Fruit fly (Drosophila melanogaster) whole organism, embryonic: ENCODE data around the gene Nepl20.
A peak's percentile ranks its signal among the peaks of the same experiment; 100 is the strongest.

Experiments used
- Abd-B ChIP-seq: fragments of 200-800 bp; sonication (Bioruptor generic); optimal IDR thresholded peaks from 2 replicates; lab custom pipeline; 2018; ENCODE audit warnings: missing biosample characterization, mild to moderate bottlenecking, missing genetic modification characterization, moderate library complexity
- CG10267 ChIP-seq: fragments of 200-800 bp; sonication (Bioruptor generic); optimal IDR thresholded peaks from 2 replicates; lab custom pipeline; 2018; ENCODE audit warnings: missing biosample characterization, mild to moderate bottlenecking, missing genetic modification characterization, moderate library complexity
- CG10654 ChIP-seq: fragments of 200-800 bp; sonication (Bioruptor generic); optimal IDR thresholded peaks from 2 replicates; lab custom pipeline; 2016; ENCODE audit warnings: missing biosample characterization, missing genetic modification characterization
- CG11695 ChIP-seq: fragments of 200-800 bp; sonication (Bioruptor generic); IDR thresholded peaks from 3 replicates; pipeline ENCODE4 v1.3.6; 2022; ENCODE audit warnings: missing biosample characterization, missing genetic modification characterization
- CG12299 ChIP-seq: fragments of 200-800 bp; sonication (Bioruptor generic); optimal IDR thresholded peaks from 2 replicates; lab custom pipeline; 2018; ENCODE audit warnings: missing biosample characterization, mild to moderate bottlenecking, missing genetic modification characterization
- CG1233 ChIP-seq: fragments of 200-800 bp; sonication (Bioruptor generic); optimal IDR thresholded peaks from 4 replicates; lab custom pipeline; 2018; ENCODE audit warnings: missing biosample characterization, mild to moderate bottlenecking, missing genetic modification characterization
- CG13624 ChIP-seq: fragments of 200-800 bp; sonication (Bioruptor generic); optimal IDR thresholded peaks from 2 replicates; lab custom pipeline; 2016; ENCODE audit warnings: missing biosample characterization, missing genetic modification characterization
- CG14014 ChIP-seq: fragments of 200-800 bp; sonication (Bioruptor generic); IDR thresholded peaks from 2 replicates; pipeline ENCODE4 v1.3.6; 2022; ENCODE audit warnings: missing biosample characterization, missing genetic modification characterization
- CG15601 ChIP-seq: fragments of 200-800 bp; sonication (Bioruptor generic); optimal IDR thresholded peaks from 3 replicates; lab custom pipeline; 2019; ENCODE audit warnings: missing biosample characterization, mild to moderate bottlenecking, missing genetic modification characterization, moderate library complexity
- CG17802 ChIP-seq: fragments of 200-800 bp; sonication (Bioruptor generic); optimal IDR thresholded peaks from 2 replicates; lab custom pipeline; 2018; ENCODE audit warnings: missing biosample characterization, mild to moderate bottlenecking, missing genetic modification characterization, moderate library complexity
- CG3163 ChIP-seq: fragments of 200-800 bp; sonication (Bioruptor generic); optimal IDR thresholded peaks from 3 replicates; lab custom pipeline; 2016; ENCODE audit warnings: missing biosample characterization, missing genetic modification characterization
- CG4404 ChIP-seq: fragments of 200-800 bp; sonication (Bioruptor generic); IDR thresholded peaks from 2 replicates; pipeline ENCODE4 v1.3.6; 2022; ENCODE audit warnings: missing biosample characterization, missing genetic modification characterization
- CG6689 ChIP-seq: fragments of 200-800 bp; sonication (Bioruptor generic); IDR thresholded peaks from 2 replicates; pipeline ENCODE4 v1.3.6; 2022; ENCODE audit warnings: missing biosample characterization, missing genetic modification characterization
- CG6765 ChIP-seq: fragments of 200-800 bp; sonication (Bioruptor generic); optimal IDR thresholded peaks from 3 replicates; lab custom pipeline; 2017; ENCODE audit warnings: missing biosample characterization, mild to moderate bottlenecking, missing genetic modification characterization
- CG6813 ChIP-seq: fragments of 200-800 bp; sonication (Bioruptor generic); optimal IDR thresholded peaks from 2 replicates; lab custom pipeline; 2017; ENCODE audit warnings: missing biosample characterization, missing genetic modification characterization, mild to moderate bottlenecking, moderate library complexity, missing genetic modification reagents
- CG8359 ChIP-seq: fragments of 200-800 bp; sonication (Bioruptor generic); optimal IDR thresholded peaks from 2 replicates; lab custom pipeline; 2017; ENCODE audit warnings: missing biosample characterization, mild to moderate bottlenecking, missing genetic modification characterization, borderline replicate concordance
- CG8388 ChIP-seq: fragments of 200-800 bp; sonication (Bioruptor generic); optimal IDR thresholded peaks from 2 replicates; lab custom pipeline; 2019; ENCODE audit warnings: missing biosample characterization, mild to moderate bottlenecking, missing genetic modification characterization, moderate library complexity
- Dll ChIP-seq: fragments of 200-800 bp; sonication (Bioruptor generic); IDR thresholded peaks from 4 replicates; pipeline ENCODE4 v1.3.6; 2022; ENCODE audit warnings: missing biosample characterization, missing genetic modification characterization; ENCODE audit not compliant: partially characterized antibody
- ERR ChIP-seq: fragments of 200-800 bp; sonication (Bioruptor generic); optimal IDR thresholded peaks from 2 replicates; lab custom pipeline; 2016; ENCODE audit warnings: missing biosample characterization, missing genetic modification characterization
- HLH4C ChIP-seq: fragments of 200-800 bp; sonication (Bioruptor generic); IDR thresholded peaks from 3 replicates; pipeline ENCODE4 v1.3.6; 2022; ENCODE audit warnings: missing biosample characterization, missing genetic modification characterization; ENCODE audit not compliant: partially characterized antibody
- HmgZ ChIP-seq: fragments of 200-800 bp; sonication (Bioruptor generic); optimal IDR thresholded peaks from 2 replicates; lab custom pipeline; 2018; ENCODE audit warnings: missing biosample characterization, mild to moderate bottlenecking, missing genetic modification characterization
- Med ChIP-seq: fragments of 200-800 bp; sonication (Bioruptor generic); peaks from one replicate; lab custom pipeline; 2016; ENCODE audit warnings: missing biosample characterization, missing genetic modification characterization, mild to moderate bottlenecking, inconsistent platforms, moderate library complexity
- Mrtf ChIP-seq: fragments of 200-800 bp; sonication (Bioruptor generic); IDR thresholded peaks from 3 replicates; pipeline ENCODE4 v1.3.6; 2022; ENCODE audit warnings: missing biosample characterization, missing genetic modification characterization
- NC2β ChIP-seq: fragments of 200-800 bp; sonication (Bioruptor generic); optimal IDR thresholded peaks from 2 replicates; lab custom pipeline; 2016; ENCODE audit warnings: missing biosample characterization, missing genetic modification characterization
- Nf-YB ChIP-seq: fragments of 200-800 bp; sonication (Bioruptor generic); optimal IDR thresholded peaks from 3 replicates; lab custom pipeline; 2019; ENCODE audit warnings: missing biosample characterization, mild to moderate bottlenecking, missing genetic modification characterization, moderate library complexity
- Nf-YC ChIP-seq: fragments of 200-800 bp; optimal IDR thresholded peaks from 3 replicates; lab custom pipeline; 2019; ENCODE audit warnings: missing biosample characterization, mild to moderate bottlenecking, missing genetic modification characterization, moderate library complexity
- Pdp1 ChIP-seq, 2 experiments: fragments of 200-800 bp; sonication (Bioruptor generic); optimal IDR thresholded peaks; 3 replicates each; lab custom pipeline; 2016; ENCODE audit warnings: missing biosample characterization in 2 of 2, missing genetic modification characterization in 2 of 2, mild to moderate bottlenecking in 1 of 2, moderate library complexity in 1 of 2
- Rx ChIP-seq: fragments of 200-800 bp; sonication (Bioruptor generic); IDR thresholded peaks from 2 replicates; pipeline ENCODE4 v1.3.6; 2022; ENCODE audit warnings: missing biosample characterization, missing genetic modification characterization
- Vsx1 ChIP-seq: fragments of 200-800 bp; sonication (Bioruptor generic); optimal IDR thresholded peaks from 2 replicates; lab custom pipeline; 2017; ENCODE audit warnings: missing biosample characterization, mild to moderate bottlenecking, missing genetic modification characterization, missing genetic modification reagents
- YL-1 ChIP-seq: fragments of 200-800 bp; sonication (Bioruptor generic); optimal IDR thresholded peaks from 3 replicates; lab custom pipeline; 2017; ENCODE audit warnings: missing biosample characterization, mild to moderate bottlenecking, missing genetic modification characterization
- ab ChIP-seq: fragments of 200-800 bp; sonication (Bioruptor generic); optimal IDR thresholded peaks from 2 replicates; lab custom pipeline; 2016; ENCODE audit warnings: missing biosample characterization, missing genetic modification characterization
- abd-A ChIP-seq: fragments of 200-800 bp; sonication (Bioruptor generic); optimal IDR thresholded peaks from 3 replicates; lab custom pipeline; 2019; ENCODE audit warnings: missing biosample characterization, mild to moderate bottlenecking, missing genetic modification characterization, moderate library complexity
- ash1 ChIP-seq: fragments of 200-800 bp; sonication (Bioruptor generic); optimal IDR thresholded peaks from 2 replicates; lab custom pipeline; 2018; ENCODE audit warnings: missing biosample characterization, mild to moderate bottlenecking, missing genetic modification characterization
- crol ChIP-seq: fragments of 200-800 bp; sonication (Bioruptor generic); IDR thresholded peaks from 2 replicates; pipeline ENCODE4 v1.3.6; 2022; ENCODE audit warnings: missing biosample characterization, missing genetic modification characterization
- danr ChIP-seq: fragments of 200-800 bp; sonication (Bioruptor generic); IDR thresholded peaks from 2 replicates; pipeline ENCODE4 v1.3.6; 2022; ENCODE audit warnings: missing biosample characterization, missing genetic modification characterization
- fd64A ChIP-seq: fragments of 200-800 bp; sonication (Bioruptor generic); optimal IDR thresholded peaks from 3 replicates; lab custom pipeline; 2018; ENCODE audit warnings: missing biosample characterization, mild to moderate bottlenecking, missing genetic modification characterization
- gem ChIP-seq: fragments of 200-800 bp; sonication (Bioruptor generic); optimal IDR thresholded peaks from 2 replicates; lab custom pipeline; 2019; ENCODE audit warnings: missing biosample characterization, mild to moderate bottlenecking, missing genetic modification characterization, moderate library complexity
- kah ChIP-seq: fragments of 200-800 bp; sonication (Bioruptor generic); optimal IDR thresholded peaks from 2 replicates; lab custom pipeline; 2018; ENCODE audit warnings: missing biosample characterization, mild to moderate bottlenecking, missing genetic modification characterization
- kni ChIP-seq: fragments of 200-800 bp; sonication (Bioruptor generic); optimal IDR thresholded peaks from 3 replicates; lab custom pipeline; 2017; ENCODE audit warnings: mild to moderate bottlenecking, missing biosample characterization, missing genetic modification reagents, missing genetic modification characterization
- lilli ChIP-seq: fragments of 200-800 bp; sonication (Bioruptor generic); optimal IDR thresholded peaks from 3 replicates; lab custom pipeline; 2016; ENCODE audit warnings: missing biosample characterization, missing genetic modification characterization
- mam ChIP-seq: fragments of 200-800 bp; sonication (Bioruptor generic); optimal IDR thresholded peaks from 3 replicates; lab custom pipeline; 2016; ENCODE audit warnings: missing biosample characterization, missing genetic modification characterization
- nau ChIP-seq: fragments of 200-800 bp; sonication (Bioruptor generic); optimal IDR thresholded peaks from 3 replicates; lab custom pipeline; 2017; ENCODE audit warnings: missing biosample characterization, mild to moderate bottlenecking, missing genetic modification characterization, missing genetic modification reagents
- oc ChIP-seq: fragments of 200-800 bp; sonication (Bioruptor generic); optimal IDR thresholded peaks from 2 replicates; lab custom pipeline; 2018; ENCODE audit warnings: missing biosample characterization, mild to moderate bottlenecking, missing genetic modification characterization, moderate library complexity
- pzg ChIP-seq: fragments of 200-800 bp; sonication (Bioruptor generic); optimal IDR thresholded peaks from 3 replicates; lab custom pipeline; 2018; ENCODE audit warnings: missing biosample characterization, mild to moderate bottlenecking, missing genetic modification characterization, moderate library complexity
- sd ChIP-seq: fragments of 200-800 bp; sonication (Bioruptor generic); optimal IDR thresholded peaks from 3 replicates; lab custom pipeline; 2018; ENCODE audit warnings: missing biosample characterization, mild to moderate bottlenecking, missing genetic modification characterization, moderate library complexity
- sens ChIP-seq: fragments of 200-800 bp; sonication (Bioruptor generic); peaks from one replicate; lab custom pipeline; 2016; ENCODE audit warnings: missing biosample characterization, missing genetic modification characterization
- sob ChIP-seq: fragments of 200-800 bp; sonication (Bioruptor generic); IDR thresholded peaks from 2 replicates; pipeline ENCODE4 v1.3.6; 2022; ENCODE audit warnings: missing biosample characterization, missing genetic modification characterization
- sug ChIP-seq: fragments of 200-800 bp; optimal IDR thresholded peaks from 2 replicates; lab custom pipeline; 2019; ENCODE audit warnings: missing biosample characterization, mild to moderate bottlenecking, missing genetic modification characterization, moderate library complexity
- unc-4 ChIP-seq: fragments of 200-800 bp; sonication (Bioruptor generic); IDR thresholded peaks from 2 replicates; pipeline ENCODE4 v1.3.6; 2022; ENCODE audit warnings: missing biosample characterization, missing genetic modification characterization; ENCODE audit not compliant: partially characterized antibody

Nepl20 gene

dm6 chr3R:28857287-28858024 lies 23.1 kb upstream of the Nepl20 start (continued):
- TF ChIP-seq CG17802 (tag; lab: Kevin White, UChicago): no peak
- TF ChIP-seq Nf-YB (GFP tag; lab: Kevin White, UChicago): no peak
- no peak for TF ChIP-seq Vsx1 (GFP tag; lab: Kevin White, UChicago)
- TF ChIP-seq Mrtf (GFP tag; lab: Robert Waterston, UW): 0 out of 3 replicates have a peak, but pooled peaks have one; percentile 25
- TF ChIP-seq pzg: no peak
- peak; percentile 47; the same call in 1 of the 2 replicates for TF ChIP-seq sob (GFP tag; lab: Robert Waterston, UW)
- 0 out of 2 replicates have a peak, but pooled peaks have one; percentile 21 for TF ChIP-seq danr
- peak; percentile 84 for TF ChIP-seq Med (GFP tag; lab: Kevin White, UChicago)
- peak in 1 of 2 experiments; percentile 94 for TF ChIP-seq Pdp1 (GFP tag; optimal IDR thresholded peaks at IDR 0.05; lab: Kevin White, UChicago)
- no peak for TF ChIP-seq YL-1 (GFP tag; lab: Kevin White, UChicago)
- peak; percentile 52 for TF ChIP-seq CG6689
- no peak for TF ChIP-seq CG3163
- peak; percentile 29 for TF ChIP-seq mam (GFP tag; lab: Kevin White, UChicago)
- no peak for TF ChIP-seq HmgZ
- no peak for TF ChIP-seq sug
- TF ChIP-seq sens (GFP tag; lab: Kevin White, UChicago): peak; percentile 89
- TF ChIP-seq CG6813 (GFP tag; lab: Kevin White, UChicago): no peak
- TF ChIP-seq crol: no peak; the same call in 1 of the 2 replicates
- TF ChIP-seq Nf-YC: no peak
- peak; percentile 17 for TF ChIP-seq CG1233 (GFP tag; lab: Kevin White, UChicago)
- no peak for TF ChIP-seq ash1
- TF ChIP-seq kah: no peak
- no peak for TF ChIP-seq CG11695 (GFP tag; lab: Robert Waterston, UW)
- TF ChIP-seq CG8388 (GFP tag; lab: Kevin White, UChicago): peak; percentile 45
- TF ChIP-seq unc-4 (GFP tag; lab: Robert Waterston, UW): no peak
- no peak for TF ChIP-seq abd-A (tag; lab: Kevin White, UChicago)
- TF ChIP-seq CG14014 (GFP tag; lab: Robert Waterston, UW): no peak; the same call in 1 of the 2 replicates
- no peak for TF ChIP-seq CG8359 (GFP tag; lab: Kevin White, UChicago)
- TF ChIP-seq CG12299: no peak
- no peak for TF ChIP-seq CG10654 (GFP tag; lab: Kevin White, UChicago)
- TF ChIP-seq lilli (GFP tag; lab: Kevin White, UChicago): no peak
- TF ChIP-seq Dll (GFP tag; lab: Robert Waterston, UW): no peak
- TF ChIP-seq CG13624 (GFP tag; lab: Kevin White, UChicago): no peak
- TF ChIP-seq Abd-B (GFP tag; lab: Kevin White, UChicago): no peak
- TF ChIP-seq CG4404 (GFP tag; lab: Robert Waterston, UW): no peak
- no peak for TF ChIP-seq HLH4C (GFP tag; lab: Robert Waterston, UW)
- peak; percentile 23 for TF ChIP-seq NC2β (GFP tag; lab: Kevin White, UChicago)
- TF ChIP-seq gem: peak; percentile 65
- no peak for TF ChIP-seq CG6765 (GFP tag; lab: Kevin White, UChicago)
- no peak for TF ChIP-seq kni (GFP tag; lab: Kevin White, UChicago)
- TF ChIP-seq Rx (GFP tag; lab: Robert Waterston, UW): 0 out of 2 replicates have a peak, but pooled peaks have one; percentile 14
- no peak for TF ChIP-seq ERR (GFP tag; lab: Kevin White, UChicago)
- peak; percentile 33 for TF ChIP-seq fd64A (GFP tag; lab: Kevin White, UChicago)
- TF ChIP-seq nau (GFP tag; lab: Kevin White, UChicago): no peak
- TF ChIP-seq CG15601 (tag; lab: Kevin White, UChicago): peak; percentile 23
- no peak for TF ChIP-seq ab
- TF ChIP-seq oc (tag; lab: Kevin White, UChicago): no peak
- no peak for TF ChIP-seq sd (tag; lab: Kevin White, UChicago)
- TF ChIP-seq CG10267: no peak
